Worm (Caenorhabditis elegans) whole organism, L1 larva: Measurements from ENCODE around the gene nlp-36.

Source experiments
- aly-2 ChIP-seq: fragments of 150-350 bp; optimal IDR thresholded peaks from 2 replicates; lab custom pipeline; 2014; ENCODE audit warnings: missing biosample characterization, missing genetic modification characterization
- blmp-1 ChIP-seq: fragments of 150-350 bp; optimal IDR thresholded peaks from 2 replicates; lab custom pipeline; 2014; ENCODE audit warnings: missing biosample characterization, missing genetic modification characterization
- ces-1 ChIP-seq: fragments of 150-350 bp; optimal IDR thresholded peaks from 2 replicates; lab custom pipeline; 2014; ENCODE audit warnings: missing biosample characterization, missing genetic modification reagents, missing genetic modification characterization
- efl-3 ChIP-seq: fragments of 200-800 bp; sonication (Bioruptor generic); optimal IDR thresholded peaks from 2 replicates; lab custom pipeline; 2018; ENCODE audit warnings: mild to moderate bottlenecking, missing genetic modification characterization, missing compliant biosample characterization
- elt-3 ChIP-seq, 6 experiments: fragments of 150-350 bp in 1 of 6; sonication (generic microtip); optimal IDR thresholded peaks; 2 replicates each; lab custom pipeline; 2017 to 2018; ENCODE audit warnings: missing biosample characterization in 6 of 6, missing genetic modification characterization in 6 of 6, inconsistent platforms in 1 of 6
- lin-39 ChIP-seq: fragments of 150-350 bp; optimal IDR thresholded peaks from 2 replicates; lab custom pipeline; 2014; ENCODE audit warnings: missing biosample characterization, missing genetic modification reagents, missing genetic modification characterization
- lsy-2 ChIP-seq, 2 experiments: fragments of 150-350 bp; optimal IDR thresholded peaks; 2 replicates each; lab custom pipeline; 2014; ENCODE audit warnings: missing biosample characterization in 2 of 2, missing genetic modification characterization in 2 of 2
- mef-2 ChIP-seq: fragments of 150-350 bp; optimal IDR thresholded peaks from 2 replicates; lab custom pipeline; 2014; ENCODE audit warnings: missing biosample characterization, missing genetic modification characterization
- nhr-71 ChIP-seq: sonication (generic microtip); optimal IDR thresholded peaks from 2 replicates; lab custom pipeline; 2016; ENCODE audit warnings: mild to moderate bottlenecking, missing genetic modification characterization, moderate library complexity, missing compliant biosample characterization
- pax-3 ChIP-seq: fragments of 200-800 bp; sonication (Bioruptor generic); optimal IDR thresholded peaks from 2 replicates; lab custom pipeline; 2018; ENCODE audit warnings: mild to moderate bottlenecking, missing genetic modification characterization, moderate library complexity, missing compliant biosample characterization
- ztf-4 ChIP-seq: fragments of 150-350 bp; optimal IDR thresholded peaks from 2 replicates; lab custom pipeline; 2014; ENCODE audit warnings: missing biosample characterization, missing genetic modification characterization

ce11 chrIII:9465424-9465823, 23.1 kb upstream of the nlp-36 start, which contains the start of gene B0464.9:
- TF ChIP-seq blmp-1 (peak; percentile 51), nhr-71 (peak; percentile 84), lsy-2 (tag; optimal IDR thresholded peaks at IDR 0.05; lab: Kevin White, UChicago) (peak; percentile 77 to 83), ces-1 (GFP tag; lab: Kevin White, UChicago) (no peak), lin-39 (tag; lab: Kevin White, UChicago) (peak; percentile 5), elt-3 (tag; optimal IDR thresholded peaks at IDR 0.05; lab: Kevin White, UChicago) (no peak), ztf-4 (tag; lab: Kevin White, UChicago) (no peak), efl-3 (GFP tag; lab: Kevin White, UChicago) (no peak), aly-2 (tag; lab: Kevin White, UChicago) (no peak), pax-3 (tag; lab: Kevin White, UChicago) (peak; percentile 67), mef-2 (tag; lab: Kevin White, UChicago) (no peak)
